Fruit fly (Drosophila melanogaster) whole organism, pupa: ENCODE data around the gene Hem.

ENCODE experiments used
- CG10348 ChIP-seq: fragments of 200-800 bp; sonication (Bioruptor generic); IDR thresholded peaks from 2 replicates; pipeline ENCODE4 v1.3.6; 2022; ENCODE audit warnings: missing biosample characterization, missing genetic modification characterization
- CG12605 ChIP-seq: fragments of 200-800 bp; sonication (Bioruptor generic); IDR thresholded peaks from 2 replicates; pipeline ENCODE4 v1.3.6; 2022; ENCODE audit warnings: missing biosample characterization, missing genetic modification characterization
- CG13204 ChIP-seq: fragments of 200-800 bp; sonication (Bioruptor generic); optimal IDR thresholded peaks from 2 replicates; lab custom pipeline; 2018; ENCODE audit warnings: missing biosample characterization, mild to moderate bottlenecking, missing genetic modification characterization, moderate library complexity
- CG14655 ChIP-seq: fragments of 200-800 bp; sonication (Bioruptor generic); optimal IDR thresholded peaks from 3 replicates; lab custom pipeline; 2017; ENCODE audit warnings: mild to moderate bottlenecking, missing biosample characterization, missing genetic modification reagents, missing genetic modification characterization
- CG15710 ChIP-seq: fragments of 200-800 bp; sonication (Bioruptor generic); optimal IDR thresholded peaks from 2 replicates; lab custom pipeline; 2018; ENCODE audit warnings: missing biosample characterization, mild to moderate bottlenecking, missing genetic modification characterization, moderate library complexity
- CG17806 ChIP-seq: fragments of 200-800 bp; sonication (Bioruptor generic); optimal IDR thresholded peaks from 2 replicates; lab custom pipeline; 2018; ENCODE audit warnings: missing biosample characterization, mild to moderate bottlenecking, missing genetic modification characterization, moderate library complexity
- CG32121 ChIP-seq: fragments of 200-800 bp; sonication (Bioruptor generic); IDR thresholded peaks from 2 replicates; pipeline ENCODE4 v1.3.6; 2022; ENCODE audit warnings: missing biosample characterization, missing genetic modification characterization
- CG34367 ChIP-seq: fragments of 200-800 bp; sonication (Bioruptor generic); optimal IDR thresholded peaks from 2 replicates; lab custom pipeline; 2018; ENCODE audit warnings: missing biosample characterization, mild to moderate bottlenecking, missing genetic modification characterization
- CG4496 ChIP-seq: fragments of 200-800 bp; sonication (Bioruptor generic); IDR thresholded peaks from 3 replicates; pipeline ENCODE4 v1.3.6; 2022; ENCODE audit warnings: missing biosample characterization, missing genetic modification characterization
- CG8159 ChIP-seq: fragments of 200-800 bp; sonication (Bioruptor generic); optimal IDR thresholded peaks from 3 replicates; lab custom pipeline; 2018; ENCODE audit warnings: missing biosample characterization, mild to moderate bottlenecking, missing genetic modification characterization, moderate library complexity
- CG8301 ChIP-seq: fragments of 200-800 bp; sonication (Bioruptor generic); optimal IDR thresholded peaks from 2 replicates; lab custom pipeline; 2018; ENCODE audit warnings: missing biosample characterization, mild to moderate bottlenecking, missing genetic modification characterization
- CG9948 ChIP-seq: fragments of 200-800 bp; sonication (Bioruptor generic); optimal IDR thresholded peaks from 2 replicates; lab custom pipeline; 2018; ENCODE audit warnings: missing biosample characterization, mild to moderate bottlenecking, missing genetic modification characterization, moderate library complexity
- D1 ChIP-seq: fragments of 200-800 bp; sonication (Bioruptor generic); optimal IDR thresholded peaks from 2 replicates; lab custom pipeline; 2018; ENCODE audit warnings: missing biosample characterization, mild to moderate bottlenecking, missing genetic modification characterization, moderate library complexity
- EcR ChIP-seq: fragments of 200-800 bp; sonication (Bioruptor generic); optimal IDR thresholded peaks from 3 replicates; lab custom pipeline; 2019; ENCODE audit warnings: missing biosample characterization, missing genetic modification characterization, mild to moderate bottlenecking, moderate library complexity, missing genetic modification reagents
- Ets98B ChIP-seq: fragments of 200-800 bp; sonication (Bioruptor generic); IDR thresholded peaks from 2 replicates; pipeline ENCODE4 v1.3.6; 2022; ENCODE audit warnings: missing biosample characterization, missing genetic modification characterization
- Pif1A ChIP-seq: fragments of 200-800 bp; sonication (Bioruptor generic); optimal IDR thresholded peaks from 3 replicates; lab custom pipeline; 2016; ENCODE audit warnings: missing biosample characterization, missing genetic modification characterization
- Pif1B ChIP-seq: fragments of 200-800 bp; sonication (Bioruptor generic); optimal IDR thresholded peaks from 3 replicates; lab custom pipeline; 2016; ENCODE audit warnings: missing biosample characterization, missing genetic modification characterization
- Snoo ChIP-seq: fragments of 200-800 bp; sonication (Bioruptor generic); optimal IDR thresholded peaks from 3 replicates; lab custom pipeline; 2017; ENCODE audit warnings: missing biosample characterization, mild to moderate bottlenecking, missing genetic modification characterization, inconsistent platforms
- fd96Ca ChIP-seq: fragments of 200-800 bp; sonication (Bioruptor generic); IDR thresholded peaks from 3 replicates; pipeline ENCODE4 v1.3.6; 2022; ENCODE audit warnings: missing biosample characterization, missing genetic modification characterization
- gl ChIP-seq: fragments of 200-800 bp; sonication (Bioruptor generic); optimal IDR thresholded peaks from 2 replicates; lab custom pipeline; 2018; ENCODE audit warnings: missing biosample characterization, mild to moderate bottlenecking, missing genetic modification characterization
- rn ChIP-seq: fragments of 200-800 bp; sonication (Bioruptor generic); IDR thresholded peaks from 2 replicates; pipeline ENCODE4 v1.3.6; 2022; ENCODE audit warnings: missing biosample characterization, missing genetic modification characterization

Gene Hem

dm6 chr3L:22275989-22276388, 12.0 kb downstream of the Hem start:
- TF ChIP-seq Snoo (tag; lab: Kevin White, UChicago) = no peak
- no peak for TF ChIP-seq CG34367 (tag; lab: Kevin White, UChicago)
- peak; percentile 30; the same call in 1 of the 3 replicates for TF ChIP-seq fd96Ca (GFP tag; lab: Robert Waterston, UW)
- no peak for TF ChIP-seq CG15710 (tag; lab: Kevin White, UChicago)

dm6 chr3L:22273529-22274301, 14.3 kb downstream of the Hem start, which contains the start of gene Srpk79D:
Gene Srpk79D, plus strand, starts transcription at chr3L:22273985.
- TF ChIP-seq CG4496 (GFP tag; lab: Robert Waterston, UW) (0 out of 3 replicates have a peak, but pooled peaks have one; percentile 10), CG34367 (tag; lab: Kevin White, UChicago) (no peak), rn (GFP tag; lab: Robert Waterston, UW) (no peak), CG13204 (GFP tag; lab: Kevin White, UChicago) (no peak), fd96Ca (GFP tag; lab: Robert Waterston, UW) (no peak), Ets98B (0 out of 2 replicates have a peak, but pooled peaks have one; percentile 7)

dm6 chr3L:22267248-22267957, 20.6 kb downstream of the Hem start, which contains the start of gene Csp:
Gene Csp, plus strand, starts transcription at chr3L:22267382.
- no peak for TF ChIP-seq CG14655
- no peak for TF ChIP-seq CG17806 (tag; lab: Kevin White, UChicago)
- TF ChIP-seq Ets98B = no peak
- no peak for TF ChIP-seq CG13204 (GFP tag; lab: Kevin White, UChicago)
- TF ChIP-seq CG4496 (GFP tag; lab: Robert Waterston, UW) = peak; percentile 36; the same call in 2 of the 3 replicates
- no peak for TF ChIP-seq CG12605 (GFP tag; lab: Robert Waterston, UW)
- TF ChIP-seq Pif1A (GFP tag; lab: Kevin White, UChicago) = no peak
- TF ChIP-seq D1 (tag; lab: Kevin White, UChicago) = no peak
- TF ChIP-seq gl = no peak
- peak; percentile 65 for TF ChIP-seq EcR (GFP tag; lab: Kevin White, UChicago)
- peak; percentile 34; the same call in 1 of the 2 replicates for TF ChIP-seq CG32121 (GFP tag; lab: Robert Waterston, UW)
- TF ChIP-seq Snoo (tag; lab: Kevin White, UChicago) = no peak
- no peak for TF ChIP-seq CG8301 (tag; lab: Kevin White, UChicago)
- TF ChIP-seq CG10348 = no peak
- 0 out of 3 replicates have a peak, but pooled peaks have one; percentile 11 for TF ChIP-seq fd96Ca (GFP tag; lab: Robert Waterston, UW)

dm6 chr3L:22266535-22266934, 21.5 kb downstream of the Hem start, which contains the start of gene CG11523:
Gene CG11523, minus strand, starts transcription at chr3L:22266679.
- TF ChIP-seq CG12605 (GFP tag; lab: Robert Waterston, UW) = peak; percentile 39; the same call in 1 of the 2 replicates
- TF ChIP-seq Pif1B (GFP tag; lab: Kevin White, UChicago) = no peak
- 0 out of 2 replicates have a peak, but pooled peaks have one; percentile 7 for TF ChIP-seq Ets98B
- peak; percentile 37; the same call in 2 of the 3 replicates for TF ChIP-seq CG4496 (GFP tag; lab: Robert Waterston, UW)
- TF ChIP-seq CG8159 (tag; lab: Kevin White, UChicago) = peak; percentile 37
- TF ChIP-seq fd96Ca (GFP tag; lab: Robert Waterston, UW) = no peak
- no peak for TF ChIP-seq CG32121 (GFP tag; lab: Robert Waterston, UW)
- no peak for TF ChIP-seq rn (GFP tag; lab: Robert Waterston, UW)
- TF ChIP-seq CG15710 (tag; lab: Kevin White, UChicago) = peak; percentile 26
- TF ChIP-seq CG34367 (tag; lab: Kevin White, UChicago) = no peak
- TF ChIP-seq Snoo (tag; lab: Kevin White, UChicago) = no peak
- no peak for TF ChIP-seq EcR (GFP tag; lab: Kevin White, UChicago)
- TF ChIP-seq CG13204 (GFP tag; lab: Kevin White, UChicago) = no peak
- no peak for TF ChIP-seq gl
- no peak for TF ChIP-seq CG9948 (tag; lab: Kevin White, UChicago)
- TF ChIP-seq CG8301 (tag; lab: Kevin White, UChicago) = no peak

- TF ChIP-seq D1 (tag; lab: Kevin White, UChicago) (no peak), CG9948 (tag; lab: Kevin White, UChicago) (peak; percentile 25), CG8159 (tag; lab: Kevin White, UChicago) (peak; percentile 37), EcR (GFP tag; lab: Kevin White, UChicago) (peak; percentile 51), CG15710 (tag; lab: Kevin White, UChicago) (peak; percentile 26), CG4496 (GFP tag; lab: Robert Waterston, UW) (peak; percentile 49; the same call in 2 of the 3 replicates), CG17806 (tag; lab: Kevin White, UChicago) (no peak), CG8301 (tag; lab: Kevin White, UChicago) (no peak), CG10348 (no peak), Pif1B (GFP tag; lab: Kevin White, UChicago) (peak; percentile 4)
Measured at dm6 chr3L:22262797-22263423, 25.1 kb downstream of the Hem start, which contains the start of the genes Rich and Ddx1. Gene Rich, minus strand, starts transcription at chr3L:22262921. Gene Ddx1, plus strand, starts transcription at chr3L:22263369.
